Fruit fly (Drosophila melanogaster) whole organism, embryonic: Measurements from ENCODE around the gene CG1640.

ENCODE experiments used
- Ada2b ChIP-seq: fragments of 200-800 bp; sonication (Bioruptor generic); IDR thresholded peaks from 2 replicates; pipeline ENCODE4 v1.3.6; 2022; ENCODE audit warnings: missing biosample characterization, missing genetic modification characterization
- Bgb ChIP-seq: fragments of 200-800 bp; sonication (Bioruptor generic); IDR thresholded peaks from 2 replicates; pipeline ENCODE4 v1.3.6; 2022; ENCODE audit warnings: missing biosample characterization, missing genetic modification characterization; ENCODE audit not compliant: partially characterized antibody
- CG10366 ChIP-seq: fragments of 200-800 bp; sonication (Bioruptor generic); IDR thresholded peaks from 2 replicates; pipeline ENCODE4 v1.3.6; 2022; ENCODE audit warnings: missing biosample characterization, missing genetic modification characterization
- CG11696 ChIP-seq: fragments of 200-800 bp; sonication (Bioruptor generic); IDR thresholded peaks from 2 replicates; pipeline ENCODE4 v1.3.6; 2022; ENCODE audit warnings: missing biosample characterization, missing genetic modification characterization
- CG13287 ChIP-seq: fragments of 200-800 bp; sonication (Bioruptor generic); IDR thresholded peaks from 2 replicates; pipeline ENCODE4 v1.3.6; 2022; ENCODE audit warnings: missing biosample characterization, missing genetic modification characterization; ENCODE audit not compliant: partially characterized antibody
- CG14860 ChIP-seq: fragments of 200-800 bp; sonication (Bioruptor generic); IDR thresholded peaks from 3 replicates; pipeline ENCODE4 v1.3.6; 2022; ENCODE audit warnings: missing biosample characterization, missing genetic modification characterization; ENCODE audit not compliant: partially characterized antibody
- CG1647 ChIP-seq: fragments of 200-800 bp; sonication (Bioruptor generic); optimal IDR thresholded peaks from 3 replicates; lab custom pipeline; 2016; ENCODE audit warnings: missing biosample characterization, missing genetic modification characterization
- CG16813 ChIP-seq: fragments of 200-800 bp; sonication (Bioruptor generic); IDR thresholded peaks from 3 replicates; pipeline ENCODE4 v1.3.6; 2022; ENCODE audit warnings: missing biosample characterization, missing genetic modification characterization; ENCODE audit not compliant: partially characterized antibody
- CG18599 ChIP-seq: fragments of 200-800 bp; sonication (Bioruptor generic); optimal IDR thresholded peaks from 3 replicates; lab custom pipeline; 2017; ENCODE audit warnings: missing biosample characterization, missing genetic modification characterization, mild to moderate bottlenecking, moderate library complexity, missing genetic modification reagents
- CG2875 ChIP-seq: fragments of 200-800 bp; sonication (Bioruptor generic); optimal IDR thresholded peaks from 2 replicates; lab custom pipeline; 2017; ENCODE audit warnings: missing biosample characterization, mild to moderate bottlenecking, missing genetic modification characterization, missing genetic modification reagents
- CG30020 ChIP-seq: fragments of 200-800 bp; optimal IDR thresholded peaks from 2 replicates; lab custom pipeline; 2019; ENCODE audit warnings: missing biosample characterization, mild to moderate bottlenecking, missing genetic modification characterization, moderate library complexity
- CG3995 ChIP-seq: fragments of 200-800 bp; sonication (Bioruptor generic); optimal IDR thresholded peaks from 3 replicates; lab custom pipeline; 2016; ENCODE audit warnings: missing biosample characterization, missing genetic modification characterization
- CG42726 ChIP-seq: fragments of 200-800 bp; sonication (Bioruptor generic); IDR thresholded peaks from 2 replicates; pipeline ENCODE4 v1.3.6; 2022; ENCODE audit warnings: missing biosample characterization, missing genetic modification characterization; ENCODE audit not compliant: partially characterized antibody
- CG4617 ChIP-seq: fragments of 200-800 bp; sonication (Bioruptor generic); optimal IDR thresholded peaks from 3 replicates; lab custom pipeline; 2016; ENCODE audit warnings: missing biosample characterization, missing genetic modification characterization, borderline replicate concordance
- CG4707 ChIP-seq: fragments of 200-800 bp; sonication (Bioruptor generic); optimal IDR thresholded peaks from 2 replicates; lab custom pipeline; 2018; ENCODE audit warnings: missing biosample characterization, mild to moderate bottlenecking, missing genetic modification characterization, moderate library complexity
- D19A ChIP-seq: fragments of 200-800 bp; optimal IDR thresholded peaks from 3 replicates; lab custom pipeline; 2019; ENCODE audit warnings: missing biosample characterization, mild to moderate bottlenecking, missing genetic modification characterization, moderate library complexity
- Dbx ChIP-seq: fragments of 200-800 bp; sonication (Bioruptor generic); IDR thresholded peaks from 3 replicates; pipeline ENCODE4 v1.3.6; 2022; ENCODE audit warnings: missing biosample characterization, missing genetic modification characterization
- Doc2 ChIP-seq: fragments of 200-800 bp; sonication (Bioruptor generic); IDR thresholded peaks from 2 replicates; pipeline ENCODE4 v1.3.6; 2022; ENCODE audit warnings: missing biosample characterization, missing genetic modification characterization
- GATAe ChIP-seq: fragments of 200-800 bp; sonication (Bioruptor generic); conservative IDR thresholded peaks from 2 replicates; pipeline ENCODE4 v1.3.6; 2022; ENCODE audit warnings: missing biosample characterization, missing genetic modification characterization
- MESR4 ChIP-seq: fragments of 200-800 bp; sonication (Bioruptor generic); optimal IDR thresholded peaks from 2 replicates; lab custom pipeline; 2018; ENCODE audit warnings: missing biosample characterization, mild to moderate bottlenecking, missing genetic modification characterization, moderate library complexity
- Mad ChIP-seq: fragments of 200-800 bp; sonication (Bioruptor generic); optimal IDR thresholded peaks from 2 replicates; lab custom pipeline; 2016; ENCODE audit warnings: missing biosample characterization, missing genetic modification characterization
- Meics ChIP-seq: fragments of 200-800 bp; sonication (Bioruptor generic); optimal IDR thresholded peaks from 2 replicates; lab custom pipeline; 2017; ENCODE audit warnings: missing biosample characterization, mild to moderate bottlenecking, missing genetic modification characterization
- Mrtf ChIP-seq: fragments of 200-800 bp; sonication (Bioruptor generic); IDR thresholded peaks from 3 replicates; pipeline ENCODE4 v1.3.6; 2022; ENCODE audit warnings: missing biosample characterization, missing genetic modification characterization
- NC2β ChIP-seq: fragments of 200-800 bp; sonication (Bioruptor generic); optimal IDR thresholded peaks from 2 replicates; lab custom pipeline; 2016; ENCODE audit warnings: missing biosample characterization, missing genetic modification characterization
- Poxn ChIP-seq: fragments of 200-800 bp; sonication (Bioruptor generic); IDR thresholded peaks from 2 replicates; pipeline ENCODE4 v1.3.6; 2022; ENCODE audit warnings: missing biosample characterization, missing genetic modification characterization
- Xrp1 ChIP-seq: fragments of 200-800 bp; sonication (Bioruptor generic); IDR thresholded peaks from 2 replicates; pipeline ENCODE4 v1.3.6; 2022; ENCODE audit warnings: missing biosample characterization, missing genetic modification characterization
- abd-A ChIP-seq: fragments of 200-800 bp; sonication (Bioruptor generic); optimal IDR thresholded peaks from 3 replicates; lab custom pipeline; 2019; ENCODE audit warnings: missing biosample characterization, mild to moderate bottlenecking, missing genetic modification characterization, moderate library complexity
- ac ChIP-seq: fragments of 200-800 bp; sonication (Bioruptor generic); optimal IDR thresholded peaks from 3 replicates; lab custom pipeline; 2017; ENCODE audit warnings: missing biosample characterization, mild to moderate bottlenecking, missing genetic modification characterization
- caup ChIP-seq: fragments of 200-800 bp; sonication (Bioruptor generic); optimal IDR thresholded peaks from 3 replicates; lab custom pipeline; 2017; ENCODE audit warnings: missing biosample characterization, mild to moderate bottlenecking, missing genetic modification characterization, moderate library complexity; ENCODE audit not compliant: severe bottlenecking
- chn ChIP-seq: fragments of 200-800 bp; sonication (Bioruptor generic); optimal IDR thresholded peaks from 2 replicates; lab custom pipeline; 2016; ENCODE audit warnings: missing biosample characterization, missing genetic modification characterization
- ci ChIP-seq: fragments of 200-800 bp; sonication (Bioruptor generic); IDR thresholded peaks from 3 replicates; pipeline ENCODE4 v1.3.6; 2022; ENCODE audit warnings: missing biosample characterization, missing genetic modification characterization
- corto ChIP-seq: fragments of 200-800 bp; sonication (Bioruptor generic); optimal IDR thresholded peaks from 2 replicates; lab custom pipeline; 2016; ENCODE audit warnings: missing biosample characterization, mild to moderate bottlenecking, missing genetic modification characterization, moderate library complexity
- crp ChIP-seq, 2 experiments: fragments of 200-800 bp; sonication (Bioruptor generic); optimal IDR thresholded peaks; 2 replicates in 1 of 2; 3 replicates in 1 of 2; lab custom pipeline; 2017; ENCODE audit warnings: missing biosample characterization in 2 of 2, missing genetic modification characterization in 2 of 2, mild to moderate bottlenecking in 1 of 2, moderate library complexity in 1 of 2
- exex ChIP-seq: fragments of 200-800 bp; sonication (Bioruptor generic); optimal IDR thresholded peaks from 4 replicates; lab custom pipeline; 2018; ENCODE audit warnings: missing biosample characterization, mild to moderate bottlenecking, missing genetic modification characterization, moderate library complexity
- fd3F ChIP-seq: fragments of 200-800 bp; sonication (Bioruptor generic); optimal IDR thresholded peaks from 2 replicates; lab custom pipeline; 2018; ENCODE audit warnings: missing biosample characterization, mild to moderate bottlenecking, missing genetic modification characterization, moderate library complexity
- fru ChIP-seq: fragments of >200 bp; optimal IDR thresholded peaks from 2 replicates; lab custom pipeline; 2017
- gce ChIP-seq: fragments of 200-800 bp; sonication (Bioruptor generic); IDR thresholded peaks from 3 replicates; pipeline ENCODE4 v1.3.6; 2022; ENCODE audit warnings: missing biosample characterization, missing genetic modification characterization
- grn ChIP-seq: fragments of 200-800 bp; sonication (Bioruptor generic); optimal IDR thresholded peaks from 3 replicates; lab custom pipeline; 2017; ENCODE audit warnings: missing biosample characterization, missing genetic modification characterization
- gro ChIP-seq: fragments of 200-800 bp; sonication (Bioruptor generic); optimal IDR thresholded peaks from 2 replicates; lab custom pipeline; 2016; ENCODE audit warnings: missing biosample characterization, missing genetic modification characterization
- luna ChIP-seq: fragments of 200-800 bp; sonication (Bioruptor generic); optimal IDR thresholded peaks from 2 replicates; lab custom pipeline; 2016; ENCODE audit warnings: missing biosample characterization, missing genetic modification characterization
- pb ChIP-seq: fragments of 200-800 bp; sonication (Bioruptor generic); optimal IDR thresholded peaks from 3 replicates; lab custom pipeline; 2016; ENCODE audit warnings: missing biosample characterization, missing genetic modification characterization
- pho ChIP-seq: fragments of 200-800 bp; sonication (Bioruptor generic); optimal IDR thresholded peaks from 2 replicates; lab custom pipeline; 2016; ENCODE audit warnings: missing biosample characterization, missing genetic modification characterization
- pnt ChIP-seq: fragments of 200-800 bp; sonication (Bioruptor generic); optimal IDR thresholded peaks from 3 replicates; lab custom pipeline; 2016; ENCODE audit warnings: missing biosample characterization, missing genetic modification characterization
- psq ChIP-seq: fragments of 200-800 bp; sonication (Bioruptor generic); optimal IDR thresholded peaks from 2 replicates; lab custom pipeline; 2017; ENCODE audit warnings: missing biosample characterization, missing genetic modification characterization
- ro ChIP-seq: fragments of 200-800 bp; sonication (Bioruptor generic); IDR thresholded peaks from 2 replicates; pipeline ENCODE4 v1.3.6; 2022; ENCODE audit warnings: missing biosample characterization, missing genetic modification characterization
- row ChIP-seq: fragments of 200-800 bp; sonication (Bioruptor generic); IDR thresholded peaks from 3 replicates; pipeline ENCODE4 v1.3.6; 2022; ENCODE audit warnings: missing biosample characterization, missing genetic modification characterization
- sug ChIP-seq: fragments of 200-800 bp; optimal IDR thresholded peaks from 2 replicates; lab custom pipeline; 2019; ENCODE audit warnings: missing biosample characterization, mild to moderate bottlenecking, missing genetic modification characterization, moderate library complexity
- tio ChIP-seq: fragments of 200-800 bp; sonication (Bioruptor generic); optimal IDR thresholded peaks from 2 replicates; lab custom pipeline; 2017; ENCODE audit warnings: missing biosample characterization, missing genetic modification characterization, inconsistent platforms
- trh ChIP-seq: fragments of 200-800 bp; sonication (Bioruptor generic); optimal IDR thresholded peaks from 2 replicates; lab custom pipeline; 2016; ENCODE audit warnings: missing biosample characterization, missing genetic modification characterization
- usp ChIP-seq: fragments of >200 bp; optimal IDR thresholded peaks from 2 replicates; lab custom pipeline; 2017; ENCODE audit warnings: missing biosample characterization, missing genetic modification characterization

CG1640 gene

DNA sequence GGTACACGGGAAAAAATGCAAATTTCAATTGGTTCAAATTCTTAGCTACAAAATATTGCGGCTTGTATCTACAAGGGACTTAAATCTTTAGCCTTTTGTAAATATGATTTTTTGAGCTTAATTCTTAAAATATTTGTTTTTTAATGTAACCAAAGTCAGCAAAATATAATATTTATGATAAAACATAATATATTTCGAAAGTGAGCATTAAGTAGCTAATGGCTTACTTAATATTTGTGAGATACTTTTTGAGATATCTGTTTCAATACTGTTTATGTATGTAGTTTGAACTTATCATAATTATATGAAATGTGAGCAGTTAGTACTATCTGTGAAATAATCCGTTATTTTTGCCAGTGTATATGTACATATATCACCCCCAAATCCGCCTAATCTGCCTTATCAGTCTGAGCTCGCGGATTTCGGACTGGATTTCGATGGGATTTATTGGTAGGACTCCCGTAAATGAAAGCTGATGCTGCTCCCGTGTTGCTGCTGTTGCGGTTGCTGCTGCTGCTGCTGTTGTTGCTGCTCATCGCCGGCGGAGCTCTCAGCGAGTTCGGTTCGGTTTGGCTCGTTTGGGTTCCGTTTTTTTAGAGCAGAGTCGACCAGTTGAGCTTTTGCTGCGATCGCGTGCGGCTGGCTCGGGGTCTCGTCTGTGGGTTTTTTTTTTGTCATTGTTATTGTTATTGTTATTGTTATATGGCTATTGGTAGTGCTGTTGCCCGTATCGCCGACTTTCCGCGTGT lies 49.5 kb upstream of the CG1640 start (continued):
- TF ChIP-seq CG11696 (no peak), Mad (GFP tag; lab: Kevin White, UChicago) (no peak), CG4617 (GFP tag; lab: Kevin White, UChicago) (no peak), chn (no peak), Xrp1 (GFP tag; lab: Robert Waterston, UW) (no peak), fd3F (GFP tag; lab: Kevin White, UChicago) (no peak), trh (GFP tag; lab: Kevin White, UChicago) (no peak), Dbx (GFP tag; lab: Robert Waterston, UW) (peak; percentile 33; the same call in 1 of the 3 replicates), CG4707 (GFP tag; lab: Kevin White, UChicago) (no peak), MESR4 (no peak), usp (GFP tag; lab: Kevin White, UChicago) (no peak), exex (tag; lab: Kevin White, UChicago) (no peak), crp (GFP tag; optimal IDR thresholded peaks at IDR 0.05; lab: Kevin White, UChicago) (no peak), psq (no peak), NC2β (GFP tag; lab: Kevin White, UChicago) (no peak), ac (GFP tag; lab: Kevin White, UChicago) (no peak), fru (lab: Kevin White, UChicago) (no peak), gro (GFP tag; lab: Kevin White, UChicago) (no peak), CG18599 (GFP tag; lab: Kevin White, UChicago) (peak; percentile 38), D19A (tag; lab: Kevin White, UChicago) (no peak), sug (tag; lab: Kevin White, UChicago) (no peak), GATAe (GFP tag; lab: Robert Waterston, UW) (no peak), CG16813 (GFP tag; lab: Robert Waterston, UW) (no peak), CG2875 (GFP tag; lab: Kevin White, UChicago) (no peak), corto (GFP tag; lab: Kevin White, UChicago) (no peak), CG13287 (peak; percentile 33; the same call in 1 of the 2 replicates), Poxn (no peak), abd-A (no peak), CG42726 (GFP tag; lab: Robert Waterston, UW) (0 out of 2 replicates have a peak, but pooled peaks have one; percentile 29), luna (GFP tag; lab: Kevin White, UChicago) (no peak), Mrtf (no peak), ci (GFP tag; lab: Robert Waterston, UW) (no peak), CG1647 (GFP tag; lab: Kevin White, UChicago) (no peak), Bgb (no peak), tio (GFP tag; lab: Kevin White, UChicago) (peak; percentile 61), row (GFP tag; lab: Robert Waterston, UW) (peak; percentile 22; the same call in 1 of the 3 replicates), pb (GFP tag; lab: Kevin White, UChicago) (no peak), CG3995 (GFP tag; lab: Kevin White, UChicago) (no peak), gce (GFP tag; lab: Robert Waterston, UW) (no peak), grn (GFP tag; lab: Kevin White, UChicago) (no peak), pnt (no peak), CG10366 (no peak), pho (peak; percentile 22), CG30020 (no peak), Meics (GFP tag; lab: Kevin White, UChicago) (peak; percentile 54), Doc2 (GFP tag; lab: Robert Waterston, UW) (no peak), ro (GFP tag; lab: Robert Waterston, UW) (no peak), CG14860 (GFP tag; lab: Robert Waterston, UW) (no peak), Ada2b (GFP tag; lab: Robert Waterston, UW) (no peak; the same call in 1 of the 2 replicates), caup (GFP tag; lab: Kevin White, UChicago) (no peak)
